Fruit fly (Drosophila melanogaster): ENCODE measurements around the gene Syx7.

DNA sequence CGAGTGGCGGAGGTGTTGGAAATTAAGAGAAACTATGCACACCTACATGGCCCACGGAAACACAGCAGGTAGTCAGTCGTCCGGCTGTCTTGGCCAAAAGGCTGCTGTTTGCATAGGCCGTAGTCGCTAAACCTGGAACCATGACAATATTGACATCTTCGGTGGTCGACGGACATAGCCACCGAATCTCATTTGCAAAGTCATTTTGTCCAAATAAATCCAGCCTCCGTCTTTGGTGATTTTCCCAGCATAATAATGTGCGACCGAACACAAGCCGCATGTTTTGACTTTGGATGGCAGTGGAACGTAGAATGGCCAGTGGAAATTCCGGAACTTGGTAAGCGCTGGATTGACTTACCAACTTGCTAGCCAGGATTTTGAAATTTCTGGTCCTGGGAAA is 3.7 kb downstream of the Syx7 start:
- no peak for TF ChIP-seq CG8159 (tag; optimal IDR thresholded peaks at IDR 0.05)
- no peak for TF ChIP-seq CG10348 (GFP tag; IDR thresholded peaks at IDR 0.05)
- TF ChIP-seq CG14655 (GFP tag; optimal IDR thresholded peaks at IDR 0.05), result no peak

Measured in whole organism, pupa.